Worm (Caenorhabditis elegans) whole organism, L4 larva: Measurements from ENCODE around the gene nas-9.

ENCODE experiments used
- lin-39 ChIP-seq: fragments of 150-350 bp; optimal IDR thresholded peaks from 2 replicates; lab custom pipeline; 2014; ENCODE audit warnings: missing biosample characterization, missing genetic modification reagents, missing genetic modification characterization
- pha-4 ChIP-seq, 2 experiments: fragments of 150-350 bp in 1 of 2; fragments of 200-800 bp in 1 of 2; sonication (Bioruptor generic) in 1 of 2; IDR thresholded peaks in 1 of 2; optimal IDR thresholded peaks in 1 of 2; 2 replicates each; pipeline versions ENCODE4 v1.3.6 to Lab custom; 2014 to 2022; ENCODE audit warnings: missing genetic modification characterization in 2 of 2, missing genetic modification reagents in 2 of 2, missing biosample characterization in 1 of 2, missing compliant biosample characterization in 1 of 2
- skn-1 ChIP-seq: fragments of 150-350 bp; optimal IDR thresholded peaks from 2 replicates; lab custom pipeline; 2014; ENCODE audit warnings: missing biosample characterization, missing genetic modification characterization

DNA sequence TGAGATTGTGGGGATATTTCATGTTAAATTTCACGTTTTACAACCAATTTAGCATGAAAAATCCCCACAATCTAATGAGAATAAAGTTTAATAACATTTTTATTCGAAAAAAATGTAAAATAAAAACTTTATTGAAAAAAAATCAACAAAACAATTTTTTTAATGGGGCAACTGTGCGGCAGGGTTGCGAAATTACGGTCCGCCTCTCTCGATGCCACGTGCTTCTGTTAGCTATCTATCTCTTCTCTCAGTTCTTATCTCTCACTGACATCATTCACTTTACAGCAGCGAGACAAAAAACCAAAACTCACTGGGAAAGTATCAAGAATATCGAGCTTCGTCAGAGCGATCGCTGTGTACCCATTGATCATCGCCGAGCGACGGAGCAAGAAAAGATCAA is 19.2 kb downstream of the nas-9 start:
- TF ChIP-seq skn-1 (tag; lab: Kevin White, UChicago) (no peak), pha-4 (GFP tag; IDR thresholded peaks at IDR 0.05; lab: Robert Waterston, UW) (no peak), pha-4 (tag; optimal IDR thresholded peaks at IDR 0.05; lab: Kevin White, UChicago) (no peak), lin-39 (tag; lab: Kevin White, UChicago) (no peak)
